Worm (Caenorhabditis elegans): ENCODE data around the gene asp-14.

asp-14 gene

DNA sequence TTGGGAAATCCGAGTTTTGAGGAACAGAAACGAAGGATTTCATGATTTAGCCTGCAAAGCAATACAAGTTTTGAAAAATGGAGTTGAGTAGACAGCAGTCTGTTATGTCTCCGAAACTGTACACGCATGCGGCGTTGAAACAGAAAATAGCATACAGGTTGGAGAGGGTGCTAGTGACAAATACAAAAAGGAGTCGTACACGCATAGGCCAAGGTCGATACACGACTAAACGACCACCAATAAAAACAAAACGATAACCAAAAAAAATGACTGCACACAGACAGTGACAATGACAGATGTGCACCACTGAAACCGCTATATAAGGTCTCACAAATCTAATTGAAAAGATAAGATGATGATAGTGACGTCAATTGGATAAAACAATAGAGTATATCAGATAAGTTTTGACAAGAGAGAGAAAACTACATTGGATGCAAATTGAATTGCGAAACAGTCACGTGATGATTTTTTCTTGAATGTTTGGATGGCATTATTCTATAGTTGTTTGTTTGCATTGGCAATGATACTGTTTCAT, 2.5 kb upstream of the asp-14 start, which contains the start of gene fah-1 (continued):
- no peak for TF ChIP-seq unc-30 (tag; optimal IDR thresholded peaks at IDR 0.05)
- no peak for TF ChIP-seq jun-1 (tag; optimal IDR thresholded peaks at IDR 0.05)
- TF ChIP-seq fkh-10 (GFP tag; optimal IDR thresholded peaks at IDR 0.05): no peak
- no peak for TF ChIP-seq fos-1 (tag; optimal IDR thresholded peaks at IDR 0.05)
- peak; percentile 37 for TF ChIP-seq blmp-1 (tag; optimal IDR thresholded peaks at IDR 0.05)
- TF ChIP-seq ceh-88 (GFP tag; IDR thresholded peaks at IDR 0.05): no peak
- TF ChIP-seq efl-1 (optimal IDR thresholded peaks at IDR 0.05): no peak
- peak in 1 of 2 experiments; percentile 2 for TF ChIP-seq efl-1 (GFP tag; optimal IDR thresholded peaks at IDR 0.05 in 1 of 2)
- TF ChIP-seq mab-9 (GFP tag; IDR thresholded peaks at IDR 0.05): no peak

DNA sequence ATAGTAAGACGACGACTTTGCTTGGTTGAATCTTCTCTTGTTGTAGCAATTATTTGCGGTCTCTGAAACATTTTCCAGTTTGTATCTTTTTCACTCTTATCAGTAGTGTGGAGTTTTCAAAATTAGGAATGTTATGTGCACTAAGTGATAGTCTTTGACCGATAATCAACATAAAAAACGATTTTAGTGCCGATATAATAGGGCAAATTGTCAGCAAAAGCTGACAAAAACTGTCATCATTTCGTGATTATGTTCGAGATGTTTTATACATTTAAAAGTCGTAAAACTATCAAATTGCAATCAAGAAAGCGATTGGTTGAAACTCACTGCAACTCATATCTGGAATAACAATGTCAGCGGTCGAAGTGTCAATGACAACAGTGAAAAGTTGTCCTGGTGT, 1.2 kb downstream of the asp-14 start:
- no peak for TF ChIP-seq ceh-82 (tag; optimal IDR thresholded peaks at IDR 0.05)
- TF ChIP-seq elt-2 (tag; optimal IDR thresholded peaks at IDR 0.05): peak; percentile 63

DNA sequence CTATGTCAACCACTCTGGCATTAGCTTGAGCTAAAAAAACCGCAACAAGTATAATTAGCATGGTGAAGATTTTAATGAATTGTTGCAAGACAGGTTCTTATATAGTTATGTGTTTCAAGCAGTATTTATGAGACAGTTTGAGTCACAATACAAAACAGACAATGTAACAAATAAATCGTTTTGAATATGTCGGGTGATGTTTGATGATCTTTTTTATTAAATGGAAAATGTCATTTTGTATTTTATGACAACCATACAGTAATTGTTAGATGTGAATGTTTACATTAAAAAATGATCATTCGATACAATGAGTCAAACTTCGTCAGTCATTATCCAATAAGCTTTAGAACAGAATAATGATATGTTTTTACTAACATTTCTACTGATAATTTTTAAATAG, 3.1 kb downstream of the asp-14 start, which contains the start of gene K10C2.7:
Gene K10C2.7, minus strand, starts transcription at position 101 of the 400 bp plus-strand sequence.
- TF ChIP-seq ces-1 (GFP tag; optimal IDR thresholded peaks at IDR 0.05) (no peak), dpl-1 (GFP tag; optimal IDR thresholded peaks at IDR 0.05) (no peak)

DNA sequence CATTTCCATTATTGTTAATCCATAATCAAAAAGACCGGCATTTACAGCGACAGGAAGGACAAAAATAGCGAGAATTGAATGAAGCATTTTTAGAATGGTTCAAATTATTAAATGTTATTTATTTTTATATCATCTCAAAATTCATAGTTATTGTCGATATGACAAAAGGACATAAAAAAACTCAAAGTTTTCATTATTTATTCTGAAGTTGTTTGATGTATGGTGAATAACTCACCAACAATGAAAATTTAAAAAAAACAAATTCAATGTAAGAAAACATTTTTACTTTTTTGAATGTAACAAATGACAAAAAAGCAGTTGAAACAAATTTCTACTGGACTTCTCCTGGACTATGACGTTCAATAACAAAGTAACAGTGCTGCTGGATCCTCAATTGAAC, 6.0 kb downstream of the asp-14 start, which contains the start of gene K10C2.14:
Gene K10C2.14, minus strand, starts transcription at position 101 of the 400 bp plus-strand sequence.
- TF ChIP-seq blmp-1 (tag; optimal IDR thresholded peaks at IDR 0.05): no peak
- no peak for TF ChIP-seq hlh-4 (tag; optimal IDR thresholded peaks at IDR 0.05)
- TF ChIP-seq snpc-4 (tag; optimal IDR thresholded peaks at IDR 0.05): no peak
- TF ChIP-seq mef-2 (tag; optimal IDR thresholded peaks at IDR 0.05): no peak
- TF ChIP-seq skn-1 (tag; optimal IDR thresholded peaks at IDR 0.05): no peak
- TF ChIP-seq grh-1 (GFP tag; IDR thresholded peaks at IDR 0.05): no peak
- no peak for TF ChIP-seq nhr-28 (tag; optimal IDR thresholded peaks at IDR 0.05)
- TF ChIP-seq ztf-4 (tag; optimal IDR thresholded peaks at IDR 0.05): no peak
- no peak for TF ChIP-seq nhr-76 (tag; optimal IDR thresholded peaks at IDR 0.05)
- TF ChIP-seq lin-15B (tag; optimal IDR thresholded peaks at IDR 0.05): no peak
- TF ChIP-seq efl-1 (optimal IDR thresholded peaks at IDR 0.05): no peak
- TF ChIP-seq efl-1 (GFP tag; optimal IDR thresholded peaks at IDR 0.05 in 1 of 2): no peak
- no peak for TF ChIP-seq unc-62 (GFP tag; optimal IDR thresholded peaks at IDR 0.05)

DNA sequence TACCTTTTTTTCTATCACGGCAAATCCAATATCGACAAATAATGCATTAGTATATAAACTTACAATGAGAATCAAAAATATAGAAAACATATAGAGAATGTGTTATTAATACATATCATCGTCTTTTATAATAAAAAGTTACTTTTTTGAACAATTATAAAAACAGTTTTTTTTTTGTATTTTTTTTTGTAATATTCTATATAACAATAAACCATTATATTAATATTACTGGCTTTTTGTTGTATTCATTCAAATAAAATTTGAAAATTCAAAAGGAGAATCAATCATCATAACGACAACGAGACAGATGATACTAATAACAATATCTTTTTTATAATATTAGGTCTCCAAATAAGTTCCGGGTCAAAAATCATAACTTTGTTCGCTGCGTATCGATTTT, 8.9 kb downstream of the asp-14 start, which contains the start of gene K10C2.8:
Gene K10C2.8, minus strand, starts transcription at position 101 of the 400 bp plus-strand sequence.
- no peak for TF ChIP-seq nhr-47 (tag; optimal IDR thresholded peaks at IDR 0.05)
- TF ChIP-seq unc-62 (GFP tag; optimal IDR thresholded peaks at IDR 0.05): no peak

DNA sequence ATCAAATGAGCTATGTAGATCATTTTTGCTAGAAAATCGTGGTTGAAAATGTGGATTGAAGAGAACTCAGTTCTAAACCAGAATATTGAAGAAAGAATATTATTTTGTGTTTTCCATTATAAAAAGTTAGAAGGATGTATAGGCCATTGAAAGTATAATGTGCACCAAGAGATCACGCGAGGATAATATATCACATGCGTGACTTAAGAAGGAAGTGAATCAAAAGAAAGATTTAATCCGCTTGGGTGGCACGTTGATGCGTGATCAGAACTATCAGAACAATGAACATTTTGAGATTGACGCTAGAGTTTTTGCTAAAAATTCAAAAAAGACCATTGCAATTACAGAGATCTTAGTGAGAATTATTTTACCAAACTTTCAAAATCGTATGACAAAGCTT, 10.7 kb downstream of the asp-14 start:
- TF ChIP-seq aly-2 (tag; optimal IDR thresholded peaks at IDR 0.05) (no peak), fkh-10 (GFP tag; optimal IDR thresholded peaks at IDR 0.05) (no peak), egl-13 (tag; optimal IDR thresholded peaks at IDR 0.05) (peak; percentile 11), dsc-1 (tag; optimal IDR thresholded peaks at IDR 0.05) (peak; percentile 77), ets-5 (GFP tag; IDR thresholded peaks at IDR 0.05) (no peak), pax-3 (tag; optimal IDR thresholded peaks at IDR 0.05) (peak; percentile 27), hlh-17 (GFP tag; optimal IDR thresholded peaks at IDR 0.05; ENCODE audit: borderline replicate concordance) (no peak), fkh-8 (tag; optimal IDR thresholded peaks at IDR 0.05) (peak; percentile 66), nhr-71 (tag; optimal IDR thresholded peaks at IDR 0.05) (peak; percentile 11)

Data from whole organism, L1 larva.